Worm (Caenorhabditis elegans) whole organism, mixed stage, embryonic: Measurements from ENCODE around the gene tlp-1.

ENCODE experiments used
- nhr-237 ChIP-seq: fragments of 150-350 bp; optimal IDR thresholded peaks from 2 replicates; lab custom pipeline; 2014; ENCODE audit warnings: missing biosample characterization, missing genetic modification characterization
- nhr-28 ChIP-seq: fragments of 150-350 bp; optimal IDR thresholded peaks from 2 replicates; lab custom pipeline; 2014; ENCODE audit warnings: missing biosample characterization, missing genetic modification characterization
- snpc-4 ChIP-seq: fragments of 150-350 bp; optimal IDR thresholded peaks from 2 replicates; lab custom pipeline; 2014; ENCODE audit warnings: missing biosample characterization, missing genetic modification characterization
- unc-62 ChIP-seq: fragments of 150-350 bp; optimal IDR thresholded peaks from 2 replicates; lab custom pipeline; 2014; ENCODE audit warnings: missing biosample characterization, missing genetic modification reagents, missing genetic modification characterization

DNA sequence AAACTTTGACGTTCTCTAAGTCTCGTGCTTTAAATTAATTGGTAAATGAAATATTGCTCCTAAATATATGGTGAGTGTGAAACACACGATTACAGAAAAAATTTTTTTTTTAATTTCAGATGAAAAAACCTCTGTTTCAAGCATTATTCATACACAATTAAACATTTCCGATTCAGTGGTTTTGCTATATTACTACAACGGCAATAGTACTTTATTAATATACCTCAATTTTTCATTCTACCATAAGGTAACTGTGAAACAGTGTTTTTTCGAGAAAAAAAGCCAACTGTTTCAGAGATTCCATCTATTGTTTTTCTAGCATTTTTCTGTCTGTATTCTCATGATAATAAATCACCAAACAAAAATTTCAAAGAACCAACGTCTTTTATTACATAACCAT, 3.0 kb downstream of the tlp-1 start:
- no peak for TF ChIP-seq unc-62
- TF ChIP-seq nhr-28 (tag; lab: Kevin White, UChicago): no peak
- no peak for TF ChIP-seq nhr-237 (tag; lab: Kevin White, UChicago)
- TF ChIP-seq snpc-4: no peak
